Fruit fly (Drosophila melanogaster) Kc167 (cell line): Measurements from ENCODE around the gene CrebA.

Experiments used
- Myc ChIP-seq: fragments of >200 bp; optimal IDR thresholded peaks from 2 replicates; lab custom pipeline; 2017; ENCODE audit warnings: missing external identifiers
- h ChIP-seq: fragments of >200 bp; optimal IDR thresholded peaks from 3 replicates; lab custom pipeline; 2018; ENCODE audit warnings: missing external identifiers
- psq ChIP-seq: fragments of >200 bp; optimal IDR thresholded peaks from 2 replicates; lab custom pipeline; 2017; ENCODE audit warnings: missing external identifiers
- ttk ChIP-seq: sonication (Bioruptor generic); optimal IDR thresholded peaks from 2 replicates; lab custom pipeline; 2017; ENCODE audit warnings: missing external identifiers

- TF ChIP-seq Myc (lab: Kevin White, UChicago) (no peak), psq (lab: Kevin White, UChicago) (no peak), h (no peak), ttk (lab: Kevin White, UChicago) (no peak)
These were observed 7.8 kb upstream of the CrebA start, which contains the start of gene CG42729 for dm6 chr3L:15527416-15527815.
